Worm (Caenorhabditis elegans) whole organism, L3 larva: ENCODE data around the gene dmsr-15.

Experiments used
- R02D3.7 ChIP-seq: fragments of 150-350 bp; optimal IDR thresholded peaks from 2 replicates; lab custom pipeline; 2014; ENCODE audit warnings: missing biosample characterization, missing genetic modification characterization
- ZK546.5 ChIP-seq: sonication (generic microtip); optimal IDR thresholded peaks from 2 replicates; lab custom pipeline; 2017; ENCODE audit warnings: missing biosample characterization, missing genetic modification characterization
- aly-2 ChIP-seq: fragments of 150-350 bp; optimal IDR thresholded peaks from 2 replicates; lab custom pipeline; 2014; ENCODE audit warnings: missing biosample characterization, missing genetic modification characterization
- ama-1 ChIP-seq: fragments of 150-350 bp; optimal IDR thresholded peaks from 2 replicates; lab custom pipeline; 2018
- ceh-16 ChIP-seq: sonication (generic microtip); optimal IDR thresholded peaks from 2 replicates; lab custom pipeline; 2017; ENCODE audit warnings: missing biosample characterization, missing genetic modification characterization
- ceh-28 ChIP-seq: fragments of 150-350 bp; optimal IDR thresholded peaks from 2 replicates; lab custom pipeline; 2014; ENCODE audit warnings: missing biosample characterization, missing genetic modification reagents, missing genetic modification characterization
- ceh-82 ChIP-seq: fragments of 150-350 bp; optimal IDR thresholded peaks from 2 replicates; lab custom pipeline; 2014; ENCODE audit warnings: missing biosample characterization, missing genetic modification characterization
- daf-12 ChIP-seq: fragments of 150-350 bp; optimal IDR thresholded peaks from 2 replicates; lab custom pipeline; 2014; ENCODE audit warnings: missing biosample characterization, missing genetic modification reagents, missing genetic modification characterization
- egl-27 ChIP-seq: sonication (generic microtip); optimal IDR thresholded peaks from 4 replicates; lab custom pipeline; 2017; ENCODE audit warnings: missing biosample characterization, missing genetic modification reagents, missing genetic modification characterization
- egl-5 ChIP-seq: fragments of 150-350 bp; optimal IDR thresholded peaks from 2 replicates; lab custom pipeline; 2017; ENCODE audit warnings: missing biosample characterization, missing genetic modification reagents, missing genetic modification characterization, inconsistent platforms
- elt-1 ChIP-seq: fragments of 150-350 bp; optimal IDR thresholded peaks from 2 replicates; lab custom pipeline; 2014; ENCODE audit warnings: missing biosample characterization, missing genetic modification characterization
- elt-3 ChIP-seq, 3 experiments: fragments of 150-350 bp in 1 of 3; sonication (generic microtip) in 2 of 3; optimal IDR thresholded peaks; 2 replicates in 2 of 3; 4 replicates in 1 of 3; lab custom pipeline; 2014 to 2017; ENCODE audit warnings: missing biosample characterization in 3 of 3, missing genetic modification characterization in 3 of 3
- eor-1 ChIP-seq, 2 experiments: fragments of 150-350 bp; optimal IDR thresholded peaks; 2 replicates each; lab custom pipeline; 2014 to 2018; ENCODE audit warnings: missing biosample characterization in 2 of 2, missing genetic modification characterization in 2 of 2
- fkh-10 ChIP-seq: sonication (generic microtip); optimal IDR thresholded peaks from 2 replicates; lab custom pipeline; 2017; ENCODE audit warnings: missing biosample characterization, missing genetic modification reagents, missing genetic modification characterization
- fkh-2 ChIP-seq: fragments of 150-350 bp; optimal IDR thresholded peaks from 2 replicates; lab custom pipeline; 2014; ENCODE audit warnings: missing biosample characterization, missing genetic modification reagents, missing genetic modification characterization
- fos-1 ChIP-seq: fragments of 150-350 bp; optimal IDR thresholded peaks from 2 replicates; lab custom pipeline; 2014; ENCODE audit warnings: missing biosample characterization, missing genetic modification characterization
- hmg-11 ChIP-seq: sonication (generic microtip); optimal IDR thresholded peaks from 2 replicates; lab custom pipeline; 2016; ENCODE audit warnings: missing genetic modification characterization, missing compliant biosample characterization
- jun-1 ChIP-seq: fragments of 150-350 bp; optimal IDR thresholded peaks from 2 replicates; lab custom pipeline; 2014; ENCODE audit warnings: missing biosample characterization, missing genetic modification reagents, missing genetic modification characterization
- lin-15B ChIP-seq: fragments of 150-350 bp; optimal IDR thresholded peaks from 2 replicates; lab custom pipeline; 2014; ENCODE audit warnings: missing biosample characterization, missing genetic modification characterization
- lsy-12 ChIP-seq: sonication (generic microtip); optimal IDR thresholded peaks from 2 replicates; lab custom pipeline; 2016; ENCODE audit warnings: mild to moderate bottlenecking, missing genetic modification characterization, missing compliant biosample characterization
- mdl-1 ChIP-seq: fragments of 150-350 bp; optimal IDR thresholded peaks from 2 replicates; lab custom pipeline; 2014; ENCODE audit warnings: missing biosample characterization, missing genetic modification characterization
- mml-1 ChIP-seq: fragments of 150-350 bp; sonication (generic microtip); optimal IDR thresholded peaks from 3 replicates; lab custom pipeline; 2014; ENCODE audit warnings: missing biosample characterization, missing genetic modification characterization
- nfya-1 ChIP-seq: sonication (generic microtip); optimal IDR thresholded peaks from 2 replicates; lab custom pipeline; 2017; ENCODE audit warnings: missing genetic modification characterization, mild to moderate bottlenecking, missing compliant biosample characterization, antibody characterized with exemption, moderate library complexity; ENCODE audit not compliant: insufficient read depth
- nhr-11 ChIP-seq: fragments of 150-350 bp; optimal IDR thresholded peaks from 2 replicates; lab custom pipeline; 2014; ENCODE audit warnings: missing biosample characterization, missing genetic modification characterization
- nhr-12 ChIP-seq: fragments of 150-350 bp; optimal IDR thresholded peaks from 2 replicates; lab custom pipeline; 2014; ENCODE audit warnings: missing biosample characterization, missing genetic modification characterization
- nhr-23 ChIP-seq: fragments of 150-350 bp; optimal IDR thresholded peaks from 2 replicates; lab custom pipeline; 2014; ENCODE audit warnings: missing biosample characterization, missing genetic modification reagents, missing genetic modification characterization
- nhr-237 ChIP-seq: fragments of 150-350 bp; optimal IDR thresholded peaks from 2 replicates; lab custom pipeline; 2014; ENCODE audit warnings: missing biosample characterization, missing genetic modification characterization
- nhr-25 ChIP-seq: sonication (generic microtip); optimal IDR thresholded peaks from 2 replicates; lab custom pipeline; 2017; ENCODE audit warnings: missing biosample characterization, missing genetic modification characterization
- nhr-28 ChIP-seq: fragments of 150-350 bp; optimal IDR thresholded peaks from 2 replicates; lab custom pipeline; 2014; ENCODE audit warnings: missing biosample characterization, missing genetic modification characterization
- nhr-43 ChIP-seq: sonication (generic microtip); optimal IDR thresholded peaks from 2 replicates; lab custom pipeline; 2016; ENCODE audit warnings: mild to moderate bottlenecking, missing genetic modification characterization, missing compliant biosample characterization; ENCODE audit not compliant: poor library complexity, severe bottlenecking
- nhr-67 ChIP-seq: fragments of 150-350 bp; optimal IDR thresholded peaks from 2 replicates; lab custom pipeline; 2014; ENCODE audit warnings: missing biosample characterization, missing genetic modification characterization
- nhr-76 ChIP-seq: fragments of 150-350 bp; sonication (generic microtip); optimal IDR thresholded peaks from 5 replicates; lab custom pipeline; 2014; ENCODE audit warnings: missing biosample characterization, missing genetic modification characterization
- nhr-77 ChIP-seq: fragments of 150-350 bp; optimal IDR thresholded peaks from 2 replicates; lab custom pipeline; 2014; ENCODE audit warnings: missing biosample characterization, missing genetic modification characterization
- pha-4 ChIP-seq: fragments of 150-350 bp; optimal IDR thresholded peaks from 2 replicates; lab custom pipeline; 2014; ENCODE audit warnings: missing biosample characterization, missing genetic modification reagents, missing genetic modification characterization
- pqm-1 ChIP-seq: fragments of 150-350 bp; optimal IDR thresholded peaks from 2 replicates; lab custom pipeline; 2017; ENCODE audit warnings: missing biosample characterization, missing genetic modification characterization, inconsistent platforms
- sea-2 ChIP-seq: fragments of 150-350 bp; sonication (generic microtip); optimal IDR thresholded peaks from 4 replicates; lab custom pipeline; 2014; ENCODE audit warnings: missing biosample characterization, missing genetic modification reagents, missing genetic modification characterization
- skn-1 ChIP-seq: fragments of 150-350 bp; optimal IDR thresholded peaks from 2 replicates; lab custom pipeline; 2014; ENCODE audit warnings: missing biosample characterization, missing genetic modification characterization
- unc-39 ChIP-seq: sonication (generic microtip); optimal IDR thresholded peaks from 4 replicates; lab custom pipeline; 2017; ENCODE audit warnings: missing biosample characterization, missing genetic modification characterization
- unc-62 ChIP-seq: fragments of 150-350 bp; sonication (generic microtip); optimal IDR thresholded peaks from 4 replicates; lab custom pipeline; 2014; ENCODE audit warnings: missing biosample characterization, missing genetic modification reagents, missing genetic modification characterization
- zag-1 ChIP-seq: fragments of 150-350 bp; optimal IDR thresholded peaks from 2 replicates; lab custom pipeline; 2014; ENCODE audit warnings: missing biosample characterization, missing genetic modification characterization
- ztf-11 ChIP-seq: fragments of 150-350 bp; optimal IDR thresholded peaks from 2 replicates; lab custom pipeline; 2014; ENCODE audit warnings: missing biosample characterization, missing genetic modification characterization

dmsr-15 gene

ce11 chrV:6808962-6809361, 19.7 kb downstream of the dmsr-15 start, which contains the start of gene dmsr-16:
TSS of gene dmsr-16 (minus strand) at chrV:6809062.
- no peak for TF ChIP-seq ceh-16 (tag; lab: Kevin White, UChicago)

- TF ChIP-seq ceh-82 (tag; lab: Kevin White, UChicago) (no peak), mdl-1 (tag; lab: Kevin White, UChicago) (no peak), sea-2 (no peak), nhr-43 (tag; lab: Kevin White, UChicago) (no peak), nhr-12 (tag; lab: Kevin White, UChicago) (no peak), unc-62 (GFP tag; lab: Kevin White, UChicago) (no peak), jun-1 (tag; lab: Kevin White, UChicago) (no peak), ama-1 (lab: Kevin White, UChicago) (no peak), nhr-28 (tag; lab: Kevin White, UChicago) (no peak), egl-27 (tag; lab: Kevin White, UChicago) (no peak), egl-5 (tag; lab: Kevin White, UChicago) (no peak), nhr-23 (tag; lab: Kevin White, UChicago) (no peak), R02D3.7 (tag; lab: Kevin White, UChicago) (no peak), mml-1 (no peak), hmg-11 (tag; lab: Kevin White, UChicago) (no peak)
Observed at ce11 chrV:6806340-6806739, 22.3 kb downstream of the dmsr-15 start, which contains the start of gene dmsr-12. TSS of gene dmsr-12 (minus strand) at chrV:6806440.

ce11 chrV:6803992-6804391, 24.7 kb downstream of the dmsr-15 start, which contains the start of gene dmsr-11:
TSS of gene dmsr-11 (minus strand) at chrV:6804092.
- TF ChIP-seq fos-1 (tag; lab: Kevin White, UChicago) (no peak), aly-2 (tag; lab: Kevin White, UChicago) (no peak), nhr-12 (tag; lab: Kevin White, UChicago) (no peak)

- no peak for TF ChIP-seq daf-12 (tag; lab: Kevin White, UChicago)
- TF ChIP-seq, all 47 proteins: peak for 0
Observed at ce11 chrV:6801850-6802249, 26.8 kb downstream of the dmsr-15 start, which contains the start of gene dmsr-10. TSS of gene dmsr-10 (minus strand) at chrV:6801950.

ce11 chrV:6799564-6799963, 29.1 kb downstream of the dmsr-15 start, which contains the start of gene dmsr-9:
TSS of gene dmsr-9 (minus strand) at chrV:6799664.
- TF ChIP-seq nhr-25 (no peak), pqm-1 (tag; lab: Kevin White, UChicago) (no peak), R02D3.7 (tag; lab: Kevin White, UChicago) (no peak), nhr-77 (tag; lab: Kevin White, UChicago) (no peak)
- TF ChIP-seq, all 47 proteins: peak for 0

ce11 chrV:6796894-6797293, 31.8 kb downstream of the dmsr-15 start:
- TF ChIP-seq lsy-12 (tag; lab: Kevin White, UChicago): no peak
- TF ChIP-seq fkh-10 (GFP tag; lab: Kevin White, UChicago): no peak
- peak; percentile 63 for TF ChIP-seq nfya-1 (tag; lab: Kevin White, UChicago)
- TF ChIP-seq pha-4 (tag; lab: Kevin White, UChicago): peak; percentile 58
- no peak for TF ChIP-seq ztf-11
- TF ChIP-seq lin-15B (tag; lab: Kevin White, UChicago): no peak
- TF ChIP-seq elt-1 (tag; lab: Kevin White, UChicago): no peak
- TF ChIP-seq mml-1: no peak
- TF ChIP-seq nhr-77 (tag; lab: Kevin White, UChicago): no peak
- no peak for TF ChIP-seq ceh-28 (tag; lab: Kevin White, UChicago)
- no peak for TF ChIP-seq skn-1 (tag; lab: Kevin White, UChicago)
- TF ChIP-seq elt-3 (tag; optimal IDR thresholded peaks at IDR 0.05; lab: Kevin White, UChicago): no peak
- no peak for TF ChIP-seq ceh-16 (tag; lab: Kevin White, UChicago)
- TF ChIP-seq nhr-12 (tag; lab: Kevin White, UChicago): no peak
- TF ChIP-seq nhr-25: no peak
- no peak for TF ChIP-seq nhr-11 (tag; lab: Kevin White, UChicago)
- no peak for TF ChIP-seq mdl-1 (tag; lab: Kevin White, UChicago)
- TF ChIP-seq egl-5 (tag; lab: Kevin White, UChicago): peak; percentile 47
- no peak for TF ChIP-seq unc-39 (tag; lab: Kevin White, UChicago)
- TF ChIP-seq egl-27 (tag; lab: Kevin White, UChicago): no peak
- TF ChIP-seq nhr-67 (tag; lab: Kevin White, UChicago): no peak
- TF ChIP-seq ceh-82 (tag; lab: Kevin White, UChicago): no peak
- TF ChIP-seq pqm-1 (tag; lab: Kevin White, UChicago): no peak
- TF ChIP-seq nhr-23 (tag; lab: Kevin White, UChicago): peak; percentile 65
- no peak for TF ChIP-seq eor-1 (tag; optimal IDR thresholded peaks at IDR 0.05; lab: Kevin White, UChicago)
- no peak for TF ChIP-seq jun-1 (tag; lab: Kevin White, UChicago)
- TF ChIP-seq R02D3.7 (tag; lab: Kevin White, UChicago): peak; percentile 10
- no peak for TF ChIP-seq fkh-2
- no peak for TF ChIP-seq zag-1 (tag; lab: Kevin White, UChicago)
- no peak for TF ChIP-seq ZK546.5 (tag; lab: Kevin White, UChicago)
- no peak for TF ChIP-seq nhr-76 (tag; lab: Kevin White, UChicago)
- no peak for TF ChIP-seq nhr-237 (tag; lab: Kevin White, UChicago)
- no peak for TF ChIP-seq fos-1 (tag; lab: Kevin White, UChicago)
- no peak for TF ChIP-seq unc-62 (GFP tag; lab: Kevin White, UChicago)
